Worm (Caenorhabditis elegans): Measurements from ENCODE around the gene ccdc-12.

ccdc-12 gene

DNA sequence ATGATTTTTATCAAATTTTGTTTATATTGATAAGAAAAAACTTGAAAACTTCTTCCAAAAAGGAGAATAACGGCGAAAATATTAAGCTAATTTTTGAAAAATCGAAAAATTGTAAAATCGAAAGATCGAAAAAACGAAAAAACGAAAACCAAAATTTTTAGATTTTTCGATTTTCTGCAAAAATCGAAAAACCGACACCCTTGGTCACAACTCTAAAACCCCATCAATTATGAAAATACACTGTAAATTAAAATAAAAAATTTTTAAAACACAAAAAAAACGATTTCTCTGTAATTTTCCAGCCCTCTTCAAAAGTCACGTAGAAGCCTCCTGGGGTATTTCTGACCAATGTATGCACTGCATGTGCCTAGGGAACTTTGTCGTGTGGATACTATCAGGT lies 24.9 kb downstream of the ccdc-12 start, which contains the start of gene ilys-1:
ilys-1 (plus strand) TSS at position 301 of the 400 bp plus-strand sequence.
- TF ChIP-seq aly-2 (tag; optimal IDR thresholded peaks at IDR 0.05), result no peak
- no peak for TF ChIP-seq attf-4 (tag; optimal IDR thresholded peaks at IDR 0.05)
- TF ChIP-seq php-3 (GFP tag; IDR thresholded peaks at IDR 0.05), result no peak
- no peak for TF ChIP-seq daf-16 (GFP tag; optimal IDR thresholded peaks at IDR 0.05)
- TF ChIP-seq daf-16 (tag; optimal IDR thresholded peaks at IDR 0.05), result no peak
- TF ChIP-seq ceh-44 (GFP tag; IDR thresholded peaks at IDR 0.05), result no peak
- TF ChIP-seq ceh-32 (tag; optimal IDR thresholded peaks at IDR 0.05; ENCODE audit: poor library complexity), result no peak
- TF ChIP-seq Y105C5A.15 (GFP tag; IDR thresholded peaks at IDR 0.05), result no peak
- TF ChIP-seq mes-2 (tag; optimal IDR thresholded peaks at IDR 0.05; ENCODE audit: poor library complexity, severe bottlenecking), result no peak
- TF ChIP-seq nhr-237 (tag; optimal IDR thresholded peaks at IDR 0.05), result no peak
- TF ChIP-seq pqm-1 (tag; optimal IDR thresholded peaks at IDR 0.05), result no peak
- no peak for TF ChIP-seq arid-1 (GFP tag; conservative IDR thresholded peaks at IDR 0.05)
- TF ChIP-seq ces-1 (GFP tag; optimal IDR thresholded peaks at IDR 0.05), result no peak
- TF ChIP-seq lin-38 (GFP tag; IDR thresholded peaks at IDR 0.05), result no peak
- no peak for TF ChIP-seq nhr-28 (tag; optimal IDR thresholded peaks at IDR 0.05)
- TF ChIP-seq madf-5 (GFP tag; IDR thresholded peaks at IDR 0.05), result no peak
- TF ChIP-seq nhr-111 (GFP tag; optimal IDR thresholded peaks at IDR 0.05), result no peak
- no peak for TF ChIP-seq set-16 (GFP tag; IDR thresholded peaks at IDR 0.05)

DNA sequence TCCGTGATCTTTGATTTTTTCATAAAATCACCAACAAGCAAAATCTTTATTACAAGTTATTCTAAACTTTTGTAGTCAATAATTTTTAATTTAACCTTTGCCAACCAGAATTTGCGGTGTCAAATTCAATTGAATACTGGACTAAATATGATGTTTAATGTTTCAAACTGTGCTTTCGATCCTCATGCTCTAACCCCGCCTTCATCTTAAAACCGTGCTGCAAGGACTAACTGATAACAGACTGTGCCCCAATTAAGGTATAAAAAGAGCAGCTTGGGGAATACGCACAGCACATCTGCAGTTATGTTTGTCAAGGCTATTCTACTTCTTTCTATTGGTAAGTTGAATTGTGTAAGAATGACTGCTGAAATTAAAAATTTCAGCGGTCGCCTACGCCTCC lies 27.6 kb downstream of the ccdc-12 start, which contains the start of gene ilys-2:
ilys-2 (plus strand) TSS at position 301 of the 400 bp plus-strand sequence.
- TF ChIP-seq rbr-2 (tag; optimal IDR thresholded peaks at IDR 0.05) (no peak), lir-3 (tag; optimal IDR thresholded peaks at IDR 0.05) (no peak), unc-130 (GFP tag; optimal IDR thresholded peaks at IDR 0.05) (no peak), ceh-28 (tag; optimal IDR thresholded peaks at IDR 0.05) (no peak), zag-1 (tag; optimal IDR thresholded peaks at IDR 0.05) (no peak), lin-13 (GFP tag; optimal IDR thresholded peaks at IDR 0.05) (no peak), unc-39 (tag; optimal IDR thresholded peaks at IDR 0.05) (no peak), Y5F2A.4 (GFP tag; optimal IDR thresholded peaks at IDR 0.05) (no peak), ceh-20 (GFP tag; IDR thresholded peaks at IDR 0.05) (no peak), cey-2 (tag; optimal IDR thresholded peaks at IDR 0.05; ENCODE audit: borderline replicate concordance, insufficient read depth) (no peak), lin-1 (GFP tag; IDR thresholded peaks at IDR 0.05) (no peak), dpl-1 (GFP tag; optimal IDR thresholded peaks at IDR 0.05) (no peak), zip-2 (tag; optimal IDR thresholded peaks at IDR 0.05) (no peak), lim-7 (GFP tag; IDR thresholded peaks at IDR 0.05) (no peak), dmd-6 (GFP tag; IDR thresholded peaks at IDR 0.05) (no peak), lin-38 (GFP tag; IDR thresholded peaks at IDR 0.05) (no peak), duxl-1 (tag; optimal IDR thresholded peaks at IDR 0.05; ENCODE audit: poor library complexity) (no peak), pha-4 (GFP tag; IDR thresholded peaks at IDR 0.05) (no peak), pha-4 (tag; optimal IDR thresholded peaks at IDR 0.05) (no peak), R02D3.7 (tag; optimal IDR thresholded peaks at IDR 0.05) (no peak), attf-4 (tag; optimal IDR thresholded peaks at IDR 0.05) (no peak)

DNA sequence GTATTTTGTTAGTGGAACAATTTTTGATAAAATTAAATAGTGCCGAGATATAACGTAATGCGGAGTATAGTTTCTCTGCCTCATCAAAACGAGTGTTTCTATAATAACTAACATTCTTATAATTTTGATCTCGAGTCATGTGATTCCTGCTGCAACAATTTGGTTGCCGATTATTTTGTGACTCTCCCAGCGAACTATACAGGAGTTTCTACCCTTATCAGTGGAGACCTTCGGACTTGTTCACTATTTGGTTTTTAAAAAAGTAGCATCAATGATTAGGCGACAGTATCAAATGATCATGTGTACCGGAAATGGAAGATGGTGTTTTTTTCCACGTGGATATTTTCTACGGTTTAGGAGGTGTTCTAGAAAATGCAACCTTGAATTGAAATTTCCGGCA lies 28.7 kb downstream of the ccdc-12 start:
- TF ChIP-seq aly-2 (tag; optimal IDR thresholded peaks at IDR 0.05) (no peak), pqm-1 (tag; optimal IDR thresholded peaks at IDR 0.05) (peak; percentile 72), nhr-28 (tag; optimal IDR thresholded peaks at IDR 0.05) (peak; percentile 77)

DNA sequence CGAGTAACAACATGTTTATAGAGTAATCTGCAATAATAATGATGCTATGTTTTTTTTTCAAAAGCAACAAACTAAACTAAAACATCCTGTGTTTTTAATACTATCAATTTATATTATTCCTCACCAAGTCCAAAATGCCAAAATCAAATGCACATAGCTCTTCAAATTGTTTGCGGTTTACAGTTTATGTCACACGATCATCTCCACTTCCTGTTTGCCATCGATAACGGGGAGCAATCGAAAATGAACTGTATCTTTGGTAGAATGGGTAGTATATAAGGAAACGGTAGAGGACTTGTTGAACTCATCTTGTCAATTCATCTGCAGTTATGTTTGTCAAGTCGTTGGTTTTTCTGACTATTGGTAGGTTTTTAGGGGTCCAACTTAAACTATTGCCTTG lies 30.8 kb downstream of the ccdc-12 start, which contains the start of gene ilys-3:
ilys-3 (plus strand) TSS at position 301 of the 400 bp plus-strand sequence.
- TF ChIP-seq lsy-2 (tag; optimal IDR thresholded peaks at IDR 0.05) (no peak), mes-2 (tag; optimal IDR thresholded peaks at IDR 0.05; ENCODE audit: poor library complexity, severe bottlenecking) (no peak), nhr-237 (tag; optimal IDR thresholded peaks at IDR 0.05) (no peak), hlh-30 (tag; optimal IDR thresholded peaks at IDR 0.05; ENCODE audit: insufficient read depth) (no peak), ceh-82 (tag; optimal IDR thresholded peaks at IDR 0.05) (no peak), egl-43 (GFP tag; IDR thresholded peaks at IDR 0.05) (no peak), aha-1 (tag) (no peak)
